Worm (Caenorhabditis elegans) whole organism, L1 larva: Measurements from ENCODE around the gene T05H4.15.

Experiments used
- dpl-1 ChIP-seq, 3 experiments: fragments of 150-350 bp in 2 of 3; sonication (generic microtip) in 1 of 3; optimal IDR thresholded peaks; 2 replicates each; lab custom pipeline; 2014 to 2017; ENCODE audit warnings: missing biosample characterization in 3 of 3, missing genetic modification characterization in 3 of 3, missing genetic modification reagents in 3 of 3
- lin-13 ChIP-seq: fragments of 150-350 bp; optimal IDR thresholded peaks from 2 replicates; lab custom pipeline; 2014; ENCODE audit warnings: missing biosample characterization, missing genetic modification reagents, missing genetic modification characterization
- nhr-28 ChIP-seq: fragments of 150-350 bp; optimal IDR thresholded peaks from 2 replicates; lab custom pipeline; 2014; ENCODE audit warnings: missing biosample characterization, missing genetic modification characterization

- TF ChIP-seq dpl-1 (GFP tag; optimal IDR thresholded peaks at IDR 0.05; lab: Kevin White, UChicago), result peak in 1 of 3 experiments; percentile 0
- TF ChIP-seq lin-13, result no peak
- no peak for TF ChIP-seq nhr-28
These were observed 11.6 kb downstream of the T05H4.15 start, which contains the start of gene alh-4 for ce11 chrV:6429870-6430339.
